Worm (Caenorhabditis elegans) whole organism, L3 larva: ENCODE data around the gene acc-3.

ENCODE experiments used
- ama-1 ChIP-seq: fragments of 150-350 bp; optimal IDR thresholded peaks from 2 replicates; lab custom pipeline; 2018
- ceh-9 ChIP-seq: sonication (generic microtip); optimal IDR thresholded peaks from 2 replicates; lab custom pipeline; 2018; ENCODE audit warnings: missing biosample characterization, missing genetic modification characterization
- elt-2 ChIP-seq: sonication (generic microtip); optimal IDR thresholded peaks from 2 replicates; lab custom pipeline; 2016; ENCODE audit warnings: missing genetic modification reagents, mild to moderate bottlenecking, missing genetic modification characterization, missing compliant biosample characterization
- jun-1 ChIP-seq: fragments of 150-350 bp; optimal IDR thresholded peaks from 2 replicates; lab custom pipeline; 2014; ENCODE audit warnings: missing biosample characterization, missing genetic modification reagents, missing genetic modification characterization
- nfya-1 ChIP-seq: sonication (generic microtip); optimal IDR thresholded peaks from 2 replicates; lab custom pipeline; 2017; ENCODE audit warnings: missing genetic modification characterization, mild to moderate bottlenecking, missing compliant biosample characterization, antibody characterized with exemption, moderate library complexity; ENCODE audit not compliant: insufficient read depth
- nhr-11 ChIP-seq: fragments of 150-350 bp; optimal IDR thresholded peaks from 2 replicates; lab custom pipeline; 2014; ENCODE audit warnings: missing biosample characterization, missing genetic modification characterization
- nhr-67 ChIP-seq: fragments of 150-350 bp; optimal IDR thresholded peaks from 2 replicates; lab custom pipeline; 2014; ENCODE audit warnings: missing biosample characterization, missing genetic modification characterization
- nhr-77 ChIP-seq: fragments of 150-350 bp; optimal IDR thresholded peaks from 2 replicates; lab custom pipeline; 2014; ENCODE audit warnings: missing biosample characterization, missing genetic modification characterization
- pha-4 ChIP-seq: fragments of 150-350 bp; optimal IDR thresholded peaks from 2 replicates; lab custom pipeline; 2014; ENCODE audit warnings: missing biosample characterization, missing genetic modification reagents, missing genetic modification characterization
- unc-62 ChIP-seq: fragments of 150-350 bp; sonication (generic microtip); optimal IDR thresholded peaks from 4 replicates; lab custom pipeline; 2014; ENCODE audit warnings: missing biosample characterization, missing genetic modification reagents, missing genetic modification characterization
- ztf-4 ChIP-seq: fragments of 150-350 bp; optimal IDR thresholded peaks from 2 replicates; lab custom pipeline; 2014; ENCODE audit warnings: missing biosample characterization, missing genetic modification characterization

ce11 chrX:4754725-4755124, 27.4 kb upstream of the acc-3 start, which contains the start of gene C39E6.2:
- TF ChIP-seq nfya-1 (tag; lab: Kevin White, UChicago) = no peak
- no peak for TF ChIP-seq pha-4
- no peak for TF ChIP-seq unc-62 (GFP tag; lab: Kevin White, UChicago)
- TF ChIP-seq nhr-67 (tag; lab: Kevin White, UChicago) = no peak
- no peak for TF ChIP-seq elt-2
- TF ChIP-seq ceh-9 (tag; lab: Kevin White, UChicago) = no peak
- no peak for TF ChIP-seq nhr-11 (tag; lab: Kevin White, UChicago)
- no peak for TF ChIP-seq ama-1 (lab: Kevin White, UChicago)
- no peak for TF ChIP-seq nhr-77 (tag; lab: Kevin White, UChicago)
- no peak for TF ChIP-seq jun-1 (tag; lab: Kevin White, UChicago)
- TF ChIP-seq ztf-4 (tag; lab: Kevin White, UChicago) = no peak
